Fruit fly (Drosophila melanogaster) whole organism, embryonic: ENCODE results near the gene CG15916.

Experiments used
- Aef1 ChIP-seq: fragments of 200-800 bp; sonication (Bioruptor generic); IDR thresholded peaks from 3 replicates; pipeline ENCODE4 v1.3.6; 2022; ENCODE audit warnings: missing biosample characterization, missing genetic modification characterization
- BEAF-32 ChIP-seq: fragments of 200-800 bp; sonication (Bioruptor generic); optimal IDR thresholded peaks from 3 replicates; lab custom pipeline; 2017; ENCODE audit warnings: missing biosample characterization, missing genetic modification characterization, mild to moderate bottlenecking, moderate library complexity, missing genetic modification reagents
- CG10147 ChIP-seq: fragments of 200-800 bp; sonication (Bioruptor generic); optimal IDR thresholded peaks from 2 replicates; lab custom pipeline; 2019; ENCODE audit warnings: missing biosample characterization, mild to moderate bottlenecking, missing genetic modification characterization, moderate library complexity
- CG13123 ChIP-seq: fragments of 200-800 bp; sonication (Bioruptor generic); optimal IDR thresholded peaks from 2 replicates; lab custom pipeline; 2016; ENCODE audit warnings: missing biosample characterization, missing genetic modification characterization
- CG14014 ChIP-seq: fragments of 200-800 bp; sonication (Bioruptor generic); IDR thresholded peaks from 2 replicates; pipeline ENCODE4 v1.3.6; 2022; ENCODE audit warnings: missing biosample characterization, missing genetic modification characterization
- CG15073 ChIP-seq: fragments of 200-800 bp; sonication (Bioruptor generic); optimal IDR thresholded peaks from 2 replicates; lab custom pipeline; 2016; ENCODE audit warnings: missing biosample characterization, missing genetic modification characterization
- CG17186 ChIP-seq: fragments of 200-800 bp; sonication (Bioruptor generic); optimal IDR thresholded peaks from 3 replicates; lab custom pipeline; 2017; ENCODE audit warnings: missing biosample characterization, missing genetic modification reagents, missing genetic modification characterization
- CG1832 ChIP-seq: fragments of 200-800 bp; sonication (Bioruptor generic); optimal IDR thresholded peaks from 2 replicates; lab custom pipeline; 2017; ENCODE audit warnings: missing biosample characterization, mild to moderate bottlenecking, missing genetic modification characterization, inconsistent platforms
- CG18476 ChIP-seq: fragments of 200-800 bp; sonication (Bioruptor generic); optimal IDR thresholded peaks from 2 replicates; lab custom pipeline; 2016; ENCODE audit warnings: missing biosample characterization, mild to moderate bottlenecking, missing genetic modification characterization
- CG33557 ChIP-seq: fragments of 200-800 bp; sonication (Bioruptor generic); optimal IDR thresholded peaks from 2 replicates; lab custom pipeline; 2019; ENCODE audit warnings: missing biosample characterization, mild to moderate bottlenecking, missing genetic modification characterization, moderate library complexity
- CG42726 ChIP-seq: fragments of 200-800 bp; sonication (Bioruptor generic); IDR thresholded peaks from 2 replicates; pipeline ENCODE4 v1.3.6; 2022; ENCODE audit warnings: missing biosample characterization, missing genetic modification characterization; ENCODE audit not compliant: partially characterized antibody
- CG5953 ChIP-seq: fragments of 200-800 bp; sonication (Bioruptor generic); IDR thresholded peaks from 2 replicates; pipeline ENCODE4 v1.3.6; 2022; ENCODE audit warnings: missing biosample characterization, missing genetic modification characterization
- CG6254 ChIP-seq: fragments of 200-800 bp; sonication (Bioruptor generic); optimal IDR thresholded peaks from 3 replicates; lab custom pipeline; 2017; ENCODE audit warnings: mild to moderate bottlenecking, missing biosample characterization, missing genetic modification reagents, missing genetic modification characterization
- CG6854 ChIP-seq: fragments of 200-800 bp; sonication (Bioruptor generic); optimal IDR thresholded peaks from 3 replicates; lab custom pipeline; 2017; ENCODE audit warnings: missing biosample characterization, mild to moderate bottlenecking, missing genetic modification characterization
- CG7963 ChIP-seq: fragments of 200-800 bp; sonication (Bioruptor generic); IDR thresholded peaks from 3 replicates; pipeline ENCODE4 v1.3.6; 2022; ENCODE audit warnings: missing biosample characterization, missing genetic modification characterization; ENCODE audit not compliant: partially characterized antibody
- CG9876 ChIP-seq: fragments of 200-800 bp; sonication (Bioruptor generic); optimal IDR thresholded peaks from 2 replicates; lab custom pipeline; 2016; ENCODE audit warnings: missing biosample characterization, missing genetic modification characterization
- Camta ChIP-seq: fragments of 200-800 bp; sonication (Bioruptor generic); optimal IDR thresholded peaks from 2 replicates; lab custom pipeline; 2016; ENCODE audit warnings: missing biosample characterization, missing genetic modification characterization
- Doc2 ChIP-seq: fragments of 200-800 bp; sonication (Bioruptor generic); IDR thresholded peaks from 2 replicates; pipeline ENCODE4 v1.3.6; 2022; ENCODE audit warnings: missing biosample characterization, missing genetic modification characterization
- Dref ChIP-seq: fragments of 200-800 bp; sonication (Bioruptor generic); IDR thresholded peaks from 2 replicates; pipeline ENCODE4 v1.3.6; 2022; ENCODE audit warnings: missing biosample characterization, missing genetic modification characterization
- Ets65A ChIP-seq: fragments of 200-800 bp; sonication (Bioruptor generic); peaks from one replicate; lab custom pipeline; 2016; ENCODE audit warnings: missing biosample characterization, missing genetic modification characterization
- Gsc ChIP-seq: fragments of 200-800 bp; sonication (Bioruptor generic); IDR thresholded peaks from 2 replicates; pipeline ENCODE4 v1.3.6; 2022; ENCODE audit warnings: missing biosample characterization, missing genetic modification characterization
- HLH3B ChIP-seq: fragments of 200-800 bp; sonication (Bioruptor generic); IDR thresholded peaks from 2 replicates; pipeline ENCODE4 v1.3.6; 2022; ENCODE audit warnings: missing biosample characterization, missing genetic modification characterization
- Jarid2 ChIP-seq: fragments of 200-800 bp; sonication (Bioruptor generic); optimal IDR thresholded peaks from 3 replicates; lab custom pipeline; 2017; ENCODE audit warnings: mild to moderate bottlenecking, missing biosample characterization, missing genetic modification reagents, missing genetic modification characterization
- Max ChIP-seq: fragments of 200-800 bp; sonication (Bioruptor generic); optimal IDR thresholded peaks from 2 replicates; lab custom pipeline; 2016; ENCODE audit warnings: missing biosample characterization, mild to moderate bottlenecking, missing genetic modification characterization
- Meics ChIP-seq: fragments of 200-800 bp; sonication (Bioruptor generic); optimal IDR thresholded peaks from 2 replicates; lab custom pipeline; 2017; ENCODE audit warnings: missing biosample characterization, mild to moderate bottlenecking, missing genetic modification characterization
- Neu2 ChIP-seq: fragments of 200-800 bp; sonication (Bioruptor generic); optimal IDR thresholded peaks from 3 replicates; lab custom pipeline; 2016; ENCODE audit warnings: missing biosample characterization, missing genetic modification characterization, borderline replicate concordance
- PHDP ChIP-seq: fragments of 200-800 bp; sonication (Bioruptor generic); optimal IDR thresholded peaks from 3 replicates; lab custom pipeline; 2018; ENCODE audit warnings: missing biosample characterization, mild to moderate bottlenecking, missing genetic modification characterization, moderate library complexity
- Ptx1 ChIP-seq: fragments of 200-800 bp; sonication (Bioruptor generic); IDR thresholded peaks from 2 replicates; pipeline ENCODE4 v1.3.6; 2022; ENCODE audit warnings: missing biosample characterization, missing genetic modification characterization
- Scr ChIP-seq: fragments of 200-800 bp; sonication (Bioruptor generic); IDR thresholded peaks from 2 replicates; pipeline ENCODE4 v1.3.6; 2022; ENCODE audit warnings: missing biosample characterization, missing genetic modification characterization; ENCODE audit not compliant: partially characterized antibody
- ac ChIP-seq: fragments of 200-800 bp; sonication (Bioruptor generic); optimal IDR thresholded peaks from 3 replicates; lab custom pipeline; 2017; ENCODE audit warnings: missing biosample characterization, mild to moderate bottlenecking, missing genetic modification characterization
- ara ChIP-seq: fragments of 200-800 bp; sonication (Bioruptor generic); IDR thresholded peaks from 2 replicates; pipeline ENCODE4 v1.3.6; 2022; ENCODE audit warnings: missing biosample characterization, missing genetic modification characterization
- bcd ChIP-seq: fragments of 200-800 bp; sonication (Bioruptor generic); optimal IDR thresholded peaks from 2 replicates; lab custom pipeline; 2017; ENCODE audit warnings: missing biosample characterization, mild to moderate bottlenecking, missing genetic modification characterization
- bowl ChIP-seq: fragments of 200-800 bp; sonication (Bioruptor generic); IDR thresholded peaks from 2 replicates; pipeline ENCODE4 v1.3.6; 2022; ENCODE audit warnings: missing biosample characterization, missing genetic modification characterization
- corto ChIP-seq: fragments of 200-800 bp; sonication (Bioruptor generic); optimal IDR thresholded peaks from 2 replicates; lab custom pipeline; 2016; ENCODE audit warnings: missing biosample characterization, mild to moderate bottlenecking, missing genetic modification characterization, moderate library complexity
- en ChIP-seq: fragments of 200-800 bp; sonication (Bioruptor generic); optimal IDR thresholded peaks from 2 replicates; lab custom pipeline; 2016; ENCODE audit warnings: missing biosample characterization, missing genetic modification characterization
- exex ChIP-seq: fragments of 200-800 bp; sonication (Bioruptor generic); optimal IDR thresholded peaks from 4 replicates; lab custom pipeline; 2018; ENCODE audit warnings: missing biosample characterization, mild to moderate bottlenecking, missing genetic modification characterization, moderate library complexity
- fd3F ChIP-seq: fragments of 200-800 bp; sonication (Bioruptor generic); optimal IDR thresholded peaks from 2 replicates; lab custom pipeline; 2018; ENCODE audit warnings: missing biosample characterization, mild to moderate bottlenecking, missing genetic modification characterization, moderate library complexity
- ham ChIP-seq: fragments of 200-800 bp; sonication (Bioruptor generic); IDR thresholded peaks from 2 replicates; pipeline ENCODE4 v1.3.6; 2022; ENCODE audit warnings: missing biosample characterization, missing genetic modification characterization
- hbn ChIP-seq: fragments of 200-800 bp; sonication (Bioruptor generic); IDR thresholded peaks from 2 replicates; pipeline ENCODE4 v1.3.6; 2022; ENCODE audit warnings: missing biosample characterization, missing genetic modification characterization; ENCODE audit not compliant: partially characterized antibody
- inv ChIP-seq: fragments of 200-800 bp; sonication (Bioruptor generic); IDR thresholded peaks from 2 replicates; pipeline ENCODE4 v1.3.6; 2022; ENCODE audit warnings: missing biosample characterization, missing genetic modification characterization; ENCODE audit not compliant: partially characterized antibody
- jigr1 ChIP-seq: fragments of 200-800 bp; sonication (Bioruptor generic); IDR thresholded peaks from 3 replicates; pipeline ENCODE4 v1.3.6; 2022; ENCODE audit warnings: missing biosample characterization, missing genetic modification characterization
- kni ChIP-seq: fragments of 200-800 bp; sonication (Bioruptor generic); optimal IDR thresholded peaks from 3 replicates; lab custom pipeline; 2017; ENCODE audit warnings: mild to moderate bottlenecking, missing biosample characterization, missing genetic modification reagents, missing genetic modification characterization
- lola ChIP-seq, 3 experiments: fragments of >200 bp in 2 of 3; fragments of 200-800 bp in 1 of 3; sonication (Bioruptor generic) in 1 of 3; optimal IDR thresholded peaks; 2 replicates each; lab custom pipeline; 2017 to 2019; ENCODE audit warnings: missing biosample characterization in 3 of 3, missing genetic modification characterization in 3 of 3, mild to moderate bottlenecking in 1 of 3, moderate library complexity in 1 of 3
- nerfin-2 ChIP-seq: fragments of 200-800 bp; sonication (Bioruptor generic); IDR thresholded peaks from 2 replicates; pipeline ENCODE4 v1.3.6; 2022; ENCODE audit warnings: missing biosample characterization, missing genetic modification characterization; ENCODE audit not compliant: partially characterized antibody
- odd ChIP-seq: fragments of 200-800 bp; sonication (Bioruptor generic); optimal IDR thresholded peaks from 2 replicates; lab custom pipeline; 2017; ENCODE audit warnings: missing biosample characterization, mild to moderate bottlenecking, missing genetic modification characterization
- pan ChIP-seq, 4 experiments: fragments of >200 bp in 3 of 4; fragments of 200-800 bp in 1 of 4; sonication (Bioruptor generic) in 1 of 4; optimal IDR thresholded peaks in 3 of 4; IDR thresholded peaks in 1 of 4; 2 replicates each; pipeline versions ENCODE4 v1.3.6 to Lab custom; 2017 to 2022; ENCODE audit warnings: missing biosample characterization in 2 of 4, missing genetic modification characterization in 2 of 4, mixed read lengths in 1 of 4
- rib ChIP-seq: fragments of 200-800 bp; sonication (Bioruptor generic); IDR thresholded peaks from 2 replicates; pipeline ENCODE4 v1.3.6; 2022; ENCODE audit warnings: missing biosample characterization, missing genetic modification characterization
- slbo ChIP-seq: fragments of 200-800 bp; sonication (Bioruptor generic); IDR thresholded peaks from 2 replicates; pipeline ENCODE4 v1.3.6; 2022; ENCODE audit warnings: missing biosample characterization, missing genetic modification characterization
- tll ChIP-seq, 2 experiments: fragments of 200-800 bp in 1 of 2; fragments of >200 bp in 1 of 2; sonication (Bioruptor generic) in 1 of 2; optimal IDR thresholded peaks; 2 replicates each; lab custom pipeline; 2017 to 2019; ENCODE audit warnings: missing biosample characterization in 2 of 2, missing genetic modification characterization in 2 of 2, mild to moderate bottlenecking in 1 of 2, moderate library complexity in 1 of 2
- z ChIP-seq: fragments of 200-800 bp; sonication (Bioruptor generic); IDR thresholded peaks from 3 replicates; pipeline ENCODE4 v1.3.6; 2022; ENCODE audit warnings: missing biosample characterization, missing genetic modification characterization

CG15916 gene

dm6 chrX:15887247-15887616, 3.2 kb upstream of the CG15916 start, which contains the start of gene tay (continued):
- TF ChIP-seq jigr1 (GFP tag; lab: Robert Waterston, UW) (no peak), CG33557 (GFP tag; lab: Kevin White, UChicago) (no peak), CG7963 (peak; percentile 66; the same call in 1 of the 3 replicates), Jarid2 (GFP tag; lab: Kevin White, UChicago) (no peak), Camta (GFP tag; lab: Kevin White, UChicago) (no peak), Neu2 (GFP tag; lab: Kevin White, UChicago) (no peak), CG42726 (GFP tag; lab: Robert Waterston, UW) (peak; percentile 63), CG5953 (GFP tag; lab: Robert Waterston, UW) (no peak), Gsc (GFP tag; lab: Robert Waterston, UW) (no peak), CG15073 (no peak), Meics (no peak), BEAF-32 (GFP tag; lab: Kevin White, UChicago) (peak; percentile 81), inv (GFP tag; lab: Robert Waterston, UW) (peak; percentile 57; the same call in 1 of the 2 replicates), ham (GFP tag; lab: Robert Waterston, UW) (no peak), CG14014 (GFP tag; lab: Robert Waterston, UW) (no peak), en (GFP tag; lab: Kevin White, UChicago) (no peak), Aef1 (no peak), kni (GFP tag; lab: Kevin White, UChicago) (no peak), tll (GFP tag; optimal IDR thresholded peaks at IDR 0.05; lab: Kevin White, UChicago) (no peak), Doc2 (no peak), CG13123 (GFP tag; lab: Kevin White, UChicago) (no peak), CG17186 (GFP tag; lab: Kevin White, UChicago) (peak; percentile 20), CG1832 (GFP tag; lab: Kevin White, UChicago) (no peak), z (no peak), Scr (GFP tag; lab: Robert Waterston, UW) (peak; percentile 63), bowl (GFP tag; lab: Robert Waterston, UW) (no peak), odd (GFP tag; lab: Kevin White, UChicago) (no peak), rib (GFP tag; lab: Robert Waterston, UW) (no peak), CG6854 (GFP tag; lab: Kevin White, UChicago) (no peak), HLH3B (GFP tag; lab: Robert Waterston, UW) (no peak), pan (optimal IDR thresholded peaks at IDR 0.05; lab: Kevin White, UChicago) (no peak), pan (GFP tag; optimal IDR thresholded peaks at IDR 0.05 in 1 of 2, IDR thresholded peaks at IDR 0.05 in 1 of 2) (no peak), lola (GFP tag; optimal IDR thresholded peaks at IDR 0.05; lab: Kevin White, UChicago) (no peak), hbn (GFP tag; lab: Robert Waterston, UW) (peak; percentile 46), Ptx1 (GFP tag; lab: Robert Waterston, UW) (no peak), fd3F (GFP tag; lab: Kevin White, UChicago) (no peak), slbo (GFP tag; lab: Robert Waterston, UW) (peak; percentile 62), CG9876 (no peak), bcd (GFP tag; lab: Kevin White, UChicago) (no peak), CG10147 (GFP tag; lab: Kevin White, UChicago) (no peak), Ets65A (no peak), nerfin-2 (GFP tag; lab: Robert Waterston, UW) (peak; percentile 61; the same call in 1 of the 2 replicates), CG6254 (GFP tag; lab: Kevin White, UChicago) (no peak), exex (tag; lab: Kevin White, UChicago) (no peak), CG18476 (GFP tag; lab: Kevin White, UChicago) (no peak), corto (GFP tag; lab: Kevin White, UChicago) (no peak), ara (GFP tag; lab: Robert Waterston, UW) (no peak), PHDP (tag; lab: Kevin White, UChicago) (no peak), Dref (GFP tag; lab: Robert Waterston, UW) (peak; percentile 81), ac (GFP tag; lab: Kevin White, UChicago) (no peak), Max (GFP tag; lab: Kevin White, UChicago) (no peak)
